Worm (Caenorhabditis elegans) whole organism, late embryonic: ENCODE results near the gene R08D7.5.

Source experiments
- ahr-1 ChIP-seq: sonication (generic microtip); optimal IDR thresholded peaks from 2 replicates; lab custom pipeline; 2016; ENCODE audit warnings: missing genetic modification characterization, missing compliant biosample characterization
- ceh-2 ChIP-seq: sonication (generic microtip); optimal IDR thresholded peaks from 2 replicates; lab custom pipeline; 2016; ENCODE audit warnings: missing genotype, missing genetic modification characterization, missing compliant biosample characterization
- ceh-48 ChIP-seq: sonication (generic microtip); optimal IDR thresholded peaks from 2 replicates; lab custom pipeline; 2016; ENCODE audit warnings: missing genetic modification characterization, inconsistent platforms, missing compliant biosample characterization
- gmeb-2 ChIP-seq: sonication (generic microtip); optimal IDR thresholded peaks from 2 replicates; lab custom pipeline; 2016; ENCODE audit warnings: missing genetic modification characterization, inconsistent platforms, missing compliant biosample characterization
- hlh-15 ChIP-seq: sonication (generic microtip); optimal IDR thresholded peaks from 2 replicates; lab custom pipeline; 2016; ENCODE audit warnings: missing genetic modification characterization, missing compliant biosample characterization
- lin-11 ChIP-seq: fragments of 200-800 bp; sonication (Bioruptor generic); optimal IDR thresholded peaks from 2 replicates; lab custom pipeline; 2018; ENCODE audit warnings: mild to moderate bottlenecking, missing genetic modification characterization, missing compliant biosample characterization
- madf-2 ChIP-seq: sonication (generic microtip); optimal IDR thresholded peaks from 2 replicates; lab custom pipeline; 2017; ENCODE audit warnings: missing genetic modification characterization, missing compliant biosample characterization
- mec-3 ChIP-seq: sonication (generic microtip); optimal IDR thresholded peaks from 2 replicates; lab custom pipeline; 2016; ENCODE audit warnings: borderline replicate concordance, missing genetic modification characterization, missing compliant biosample characterization
- pha-4 ChIP-seq: fragments of 150-350 bp; optimal IDR thresholded peaks from 2 replicates; lab custom pipeline; 2018; ENCODE audit warnings: missing biosample characterization, missing genetic modification reagents, missing genetic modification characterization
- unc-42 ChIP-seq: sonication (generic microtip); optimal IDR thresholded peaks from 2 replicates; lab custom pipeline; 2016; ENCODE audit warnings: missing genotype, missing genetic modification characterization, missing compliant biosample characterization

- no peak for TF ChIP-seq mec-3
- peak; percentile 51 for TF ChIP-seq unc-42
- TF ChIP-seq pha-4 (tag; lab: Kevin White, UChicago), result no peak
- peak; percentile 87 for TF ChIP-seq madf-2 (tag; lab: Kevin White, UChicago)
- TF ChIP-seq gmeb-2 (tag; lab: Kevin White, UChicago), result peak; percentile 89
- peak; percentile 81 for TF ChIP-seq ahr-1 (tag; lab: Kevin White, UChicago)
- TF ChIP-seq hlh-15, result peak; percentile 86
- TF ChIP-seq lin-11 (tag; lab: Kevin White, UChicago), result peak; percentile 86
- TF ChIP-seq ceh-2 (tag; lab: Kevin White, UChicago), result peak; percentile 86
- peak; percentile 82 for TF ChIP-seq ceh-48
Measured at ce11 chrIII:8937571-8937970, 36.4 kb upstream of the R08D7.5 start.
